Comparison of ENCODE assay signal across 2 fruit fly cellular contexts in genomic region chr2L:5367983-5368382, dm6.
A peak's percentile ranks its signal among the peaks of the same experiment; 100 is the strongest.
TF ChIP-seq lines count a peak whose summit lies in the region.

No protein-coding gene starts in this region.

- no peak for TF ChIP-seq CTCF in whole organism, embryonic (GFP tag; optimal IDR thresholded peaks at IDR 0.05; lab: Kevin White, UChicago)

TF ChIP-seq in whole organism, embryonic, 481 proteins besides CTCF, POLR2A, EP300 and RAD21:
- TF ChIP-seq nmo (GFP tag; optimal IDR thresholded peaks at IDR 0.05; lab: Kevin White, UChicago) (no peak), CG2712 (tag; optimal IDR thresholded peaks at IDR 0.05; lab: Kevin White, UChicago) (no peak), her (GFP tag; optimal IDR thresholded peaks at IDR 0.05; lab: Kevin White, UChicago) (no peak), sens (GFP tag; lab: Kevin White, UChicago) (peak; percentile 54), CG7271 (tag; optimal IDR thresholded peaks at IDR 0.05; lab: Kevin White, UChicago) (no peak), Hr51 (GFP tag; optimal IDR thresholded peaks at IDR 0.05; lab: Kevin White, UChicago) (no peak), gem (tag; optimal IDR thresholded peaks at IDR 0.05; lab: Kevin White, UChicago) (peak; percentile 5), nom (GFP tag; optimal IDR thresholded peaks at IDR 0.05; lab: Kevin White, UChicago) (no peak), grn (GFP tag; optimal IDR thresholded peaks at IDR 0.05; lab: Kevin White, UChicago) (peak; percentile 25), vvl (GFP tag; IDR thresholded peaks at IDR 0.05; lab: Robert Waterston, UW) (no peak), CG12744 (GFP tag; optimal IDR thresholded peaks at IDR 0.05; lab: Kevin White, UChicago) (no peak), tin (GFP tag; optimal IDR thresholded peaks at IDR 0.05; lab: Kevin White, UChicago) (no peak), H15 (GFP tag; IDR thresholded peaks at IDR 0.05; lab: Robert Waterston, UW) (no peak), CG6854 (GFP tag; optimal IDR thresholded peaks at IDR 0.05; lab: Kevin White, UChicago) (no peak), dmrt11E (tag; optimal IDR thresholded peaks at IDR 0.05; lab: Kevin White, UChicago) (no peak)

TF ChIP-seq in whole organism, prepupa, 60 proteins besides CTCF, POLR2A, EP300 and RAD21:
- TF ChIP-seq spab (GFP tag; optimal IDR thresholded peaks at IDR 0.05; lab: Kevin White, UChicago) (no peak), Eip78C (GFP tag; lab: Kevin White, UChicago) (peak; percentile 56), OdsH (GFP tag; optimal IDR thresholded peaks at IDR 0.05; lab: Kevin White, UChicago) (no peak), CG11902 (GFP tag; optimal IDR thresholded peaks at IDR 0.05; lab: Kevin White, UChicago) (no peak), Eip75B (GFP tag; optimal IDR thresholded peaks at IDR 0.05; lab: Kevin White, UChicago) (no peak), Ets96B (tag; optimal IDR thresholded peaks at IDR 0.05; lab: Kevin White, UChicago) (no peak), vri (GFP tag; optimal IDR thresholded peaks at IDR 0.05; lab: Kevin White, UChicago) (no peak), svp (GFP tag; lab: Kevin White, UChicago) (peak; percentile 36), eg (GFP tag; IDR thresholded peaks at IDR 0.05; lab: Robert Waterston, UW) (0 out of 3 replicates have a peak, but pooled peaks have one; percentile 7), Sox102F (GFP tag; optimal IDR thresholded peaks at IDR 0.05; lab: Kevin White, UChicago) (no peak)
